Worm (Caenorhabditis elegans): ENCODE measurements around the gene med-1.

ce11 chrX:12466769-12467168, 36.4 kb downstream of the med-1 start, which contains the start of gene cdf-2:
- TF ChIP-seq zip-8 (tag; optimal IDR thresholded peaks at IDR 0.05) (no peak), elt-3 (tag; optimal IDR thresholded peaks at IDR 0.05) (no peak), ztf-11 (tag; optimal IDR thresholded peaks at IDR 0.05) (no peak), pha-4 (tag; optimal IDR thresholded peaks at IDR 0.05) (no peak), nhr-28 (tag; optimal IDR thresholded peaks at IDR 0.05) (no peak), elt-1 (tag; optimal IDR thresholded peaks at IDR 0.05; ENCODE audit: borderline replicate concordance, insufficient read depth) (no peak), unc-62 (GFP tag; optimal IDR thresholded peaks at IDR 0.05) (no peak), sptf-1 (tag; optimal IDR thresholded peaks at IDR 0.05) (no peak), nhr-12 (tag; optimal IDR thresholded peaks at IDR 0.05) (no peak)
